Worm (Caenorhabditis elegans) whole organism, late embryonic: ENCODE data around the gene mbl-1.

Experiments
- C08G9.2 ChIP-seq: sonication (generic microtip); optimal IDR thresholded peaks from 2 replicates; lab custom pipeline; 2016; ENCODE audit warnings: mild to moderate bottlenecking, missing genetic modification characterization, moderate library complexity, missing compliant biosample characterization
- F13H6.1 ChIP-seq: sonication (generic microtip); optimal IDR thresholded peaks from 2 replicates; lab custom pipeline; 2016; ENCODE audit warnings: missing genetic modification characterization, missing compliant biosample characterization
- K02D7.2 ChIP-seq: sonication (generic microtip); optimal IDR thresholded peaks from 2 replicates; lab custom pipeline; 2017; ENCODE audit warnings: mild to moderate bottlenecking, missing genetic modification characterization, missing compliant biosample characterization
- K09A11.1 ChIP-seq: sonication (generic microtip); optimal IDR thresholded peaks from 2 replicates; lab custom pipeline; 2017; ENCODE audit warnings: antibody characterized with exemption, mild to moderate bottlenecking, missing genetic modification characterization, missing compliant biosample characterization; ENCODE audit not compliant: insufficient read depth
- ceh-14 ChIP-seq: sonication (generic microtip); optimal IDR thresholded peaks from 2 replicates; lab custom pipeline; 2016; ENCODE audit warnings: missing genotype, missing genetic modification characterization, missing compliant biosample characterization
- ceh-2 ChIP-seq: sonication (generic microtip); optimal IDR thresholded peaks from 2 replicates; lab custom pipeline; 2016; ENCODE audit warnings: missing genotype, missing genetic modification characterization, missing compliant biosample characterization
- ceh-22 ChIP-seq: sonication (generic microtip); optimal IDR thresholded peaks from 2 replicates; lab custom pipeline; 2017; ENCODE audit warnings: missing biosample characterization, missing genetic modification characterization
- ceh-31 ChIP-seq: sonication (generic microtip); optimal IDR thresholded peaks from 2 replicates; lab custom pipeline; 2016; ENCODE audit warnings: missing genetic modification characterization, missing compliant biosample characterization
- ceh-6 ChIP-seq: fragments of 200-800 bp; sonication (Bioruptor generic); optimal IDR thresholded peaks from 2 replicates; lab custom pipeline; 2018; ENCODE audit warnings: mild to moderate bottlenecking, missing genetic modification characterization, missing compliant biosample characterization
- che-1 ChIP-seq: sonication (generic microtip); optimal IDR thresholded peaks from 2 replicates; lab custom pipeline; 2016; ENCODE audit warnings: mild to moderate bottlenecking, missing genetic modification characterization, missing compliant biosample characterization
- elt-4 ChIP-seq: sonication (generic microtip); optimal IDR thresholded peaks from 2 replicates; lab custom pipeline; 2016; ENCODE audit warnings: missing genetic modification characterization, missing compliant biosample characterization
- ets-4 ChIP-seq: sonication (generic microtip); optimal IDR thresholded peaks from 2 replicates; lab custom pipeline; 2016; ENCODE audit warnings: missing genetic modification characterization, missing compliant biosample characterization
- eyg-1 ChIP-seq: sonication (generic microtip); optimal IDR thresholded peaks from 2 replicates; lab custom pipeline; 2016; ENCODE audit warnings: missing genotype, missing genetic modification characterization, missing compliant biosample characterization
- fkh-6 ChIP-seq: sonication (generic microtip); optimal IDR thresholded peaks from 2 replicates; lab custom pipeline; 2016; ENCODE audit warnings: missing genetic modification characterization, missing compliant biosample characterization
- gmeb-2 ChIP-seq: sonication (generic microtip); optimal IDR thresholded peaks from 2 replicates; lab custom pipeline; 2016; ENCODE audit warnings: missing genetic modification characterization, inconsistent platforms, missing compliant biosample characterization
- hlh-15 ChIP-seq: sonication (generic microtip); optimal IDR thresholded peaks from 2 replicates; lab custom pipeline; 2016; ENCODE audit warnings: missing genetic modification characterization, missing compliant biosample characterization
- hlh-30 ChIP-seq: sonication (generic microtip); optimal IDR thresholded peaks from 2 replicates; lab custom pipeline; 2017; ENCODE audit warnings: antibody characterized with exemption, missing genetic modification characterization, missing compliant biosample characterization; ENCODE audit not compliant: insufficient read depth
- hlh-6 ChIP-seq: sonication (generic microtip); optimal IDR thresholded peaks from 2 replicates; lab custom pipeline; 2016; ENCODE audit warnings: missing genotype, missing genetic modification characterization, missing compliant biosample characterization
- lim-6 ChIP-seq: sonication (generic microtip); optimal IDR thresholded peaks from 2 replicates; lab custom pipeline; 2016; ENCODE audit warnings: missing genetic modification characterization, missing compliant biosample characterization
- lin-11 ChIP-seq: fragments of 200-800 bp; sonication (Bioruptor generic); optimal IDR thresholded peaks from 2 replicates; lab custom pipeline; 2018; ENCODE audit warnings: mild to moderate bottlenecking, missing genetic modification characterization, missing compliant biosample characterization
- madf-2 ChIP-seq: sonication (generic microtip); optimal IDR thresholded peaks from 2 replicates; lab custom pipeline; 2017; ENCODE audit warnings: missing genetic modification characterization, missing compliant biosample characterization
- mec-3 ChIP-seq: sonication (generic microtip); optimal IDR thresholded peaks from 2 replicates; lab custom pipeline; 2016; ENCODE audit warnings: borderline replicate concordance, missing genetic modification characterization, missing compliant biosample characterization
- nfya-1 ChIP-seq: sonication (generic microtip); optimal IDR thresholded peaks from 2 replicates; lab custom pipeline; 2017; ENCODE audit warnings: missing genetic modification characterization, mild to moderate bottlenecking, missing compliant biosample characterization, antibody characterized with exemption, moderate library complexity
- odd-2 ChIP-seq: sonication (generic microtip); optimal IDR thresholded peaks from 2 replicates; lab custom pipeline; 2017; ENCODE audit warnings: antibody characterized with exemption, mild to moderate bottlenecking, missing genetic modification characterization, missing compliant biosample characterization
- pha-2 ChIP-seq: sonication (generic microtip); optimal IDR thresholded peaks from 2 replicates; lab custom pipeline; 2017; ENCODE audit warnings: mild to moderate bottlenecking, missing genetic modification characterization, missing compliant biosample characterization
- pha-4 ChIP-seq: fragments of 150-350 bp; optimal IDR thresholded peaks from 2 replicates; lab custom pipeline; 2018; ENCODE audit warnings: missing biosample characterization, missing genetic modification reagents, missing genetic modification characterization
- pros-1 ChIP-seq: fragments of 150-350 bp; optimal IDR thresholded peaks from 2 replicates; lab custom pipeline; 2014; ENCODE audit warnings: missing biosample characterization, missing genetic modification reagents, missing genetic modification characterization
- sox-4 ChIP-seq: sonication (generic microtip); optimal IDR thresholded peaks from 2 replicates; lab custom pipeline; 2017; ENCODE audit warnings: mild to moderate bottlenecking, missing genetic modification characterization, inconsistent platforms, missing compliant biosample characterization
- syd-9 ChIP-seq: sonication (generic microtip); optimal IDR thresholded peaks from 2 replicates; lab custom pipeline; 2016; ENCODE audit warnings: mild to moderate bottlenecking, missing genetic modification characterization, moderate library complexity, missing compliant biosample characterization
- tbx-2 ChIP-seq: sonication (generic microtip); optimal IDR thresholded peaks from 2 replicates; lab custom pipeline; 2016; ENCODE audit warnings: missing genetic modification characterization, missing compliant biosample characterization
- tbx-7 ChIP-seq: sonication (generic microtip); optimal IDR thresholded peaks from 2 replicates; lab custom pipeline; 2016; ENCODE audit warnings: missing genotype, missing genetic modification characterization, missing compliant biosample characterization
- unc-3 ChIP-seq, 2 experiments: fragments of 200-800 bp in 1 of 2; sonication (Bioruptor generic) in 1 of 2; sonication (generic microtip) in 1 of 2; conservative IDR thresholded peaks in 1 of 2; optimal IDR thresholded peaks in 1 of 2; 2 replicates each; pipeline versions ENCODE4 v1.3.6 to Lab custom; 2016 to 2022; ENCODE audit warnings: missing compliant biosample characterization in 2 of 2, missing genetic modification characterization in 2 of 2, missing genetic modification reagents in 1 of 2
- unc-55 ChIP-seq: sonication (generic microtip); optimal IDR thresholded peaks from 2 replicates; lab custom pipeline; 2017; ENCODE audit warnings: missing biosample characterization, missing genetic modification reagents, missing genetic modification characterization
- zip-5 ChIP-seq: sonication (generic microtip); optimal IDR thresholded peaks from 2 replicates; lab custom pipeline; 2016; ENCODE audit warnings: missing genetic modification characterization, missing compliant biosample characterization
- ztf-16 ChIP-seq: sonication (generic microtip); optimal IDR thresholded peaks from 2 replicates; lab custom pipeline; 2017; ENCODE audit warnings: missing genetic modification characterization, missing compliant biosample characterization

The mbl-1 gene

ce11 chrX:16995149-16995885 lies 16.9 kb downstream of the mbl-1 start:
- TF ChIP-seq hlh-30 (no peak), syd-9 (tag; lab: Kevin White, UChicago) (no peak), ets-4 (no peak), F13H6.1 (tag; lab: Kevin White, UChicago) (no peak), K09A11.1 (no peak), ceh-31 (tag; lab: Kevin White, UChicago) (no peak), pha-4 (tag; lab: Kevin White, UChicago) (no peak), ceh-2 (tag; lab: Kevin White, UChicago) (no peak), C08G9.2 (tag; lab: Kevin White, UChicago) (no peak), elt-4 (no peak), ztf-16 (tag; lab: Kevin White, UChicago) (no peak), unc-55 (GFP tag; lab: Kevin White, UChicago) (no peak), nfya-1 (no peak), pha-2 (no peak), pros-1 (no peak), eyg-1 (tag; lab: Kevin White, UChicago) (no peak), madf-2 (tag; lab: Kevin White, UChicago) (no peak), K02D7.2 (no peak), lim-6 (tag; lab: Kevin White, UChicago) (no peak)

- TF ChIP-seq gmeb-2 (tag; lab: Kevin White, UChicago) (no peak), zip-5 (tag; lab: Kevin White, UChicago) (no peak), fkh-6 (no peak), ets-4 (no peak)
Observed at ce11 chrX:16995886-16996283, 17.5 kb downstream of the mbl-1 start.

ce11 chrX:16998003-16998402 lies 19.6 kb downstream of the mbl-1 start:
- TF ChIP-seq lin-11 (tag; lab: Kevin White, UChicago) (no peak), K09A11.1 (no peak)

- TF ChIP-seq tbx-7 (tag; lab: Kevin White, UChicago) (no peak), ceh-14 (no peak), odd-2 (tag; lab: Kevin White, UChicago) (no peak), mec-3 (no peak), ztf-16 (tag; lab: Kevin White, UChicago) (no peak), che-1 (tag; lab: Kevin White, UChicago) (no peak), tbx-2 (no peak), ceh-22 (tag; lab: Kevin White, UChicago) (no peak), hlh-15 (no peak), fkh-6 (no peak), C08G9.2 (tag; lab: Kevin White, UChicago) (no peak), sox-4 (tag; lab: Kevin White, UChicago) (no peak), hlh-6 (tag; lab: Kevin White, UChicago) (no peak), ceh-6 (GFP tag; lab: Kevin White, UChicago) (no peak)
Observed at ce11 chrX:16998981-16999380, 20.6 kb downstream of the mbl-1 start.

- no peak for TF ChIP-seq nfya-1
- TF ChIP-seq unc-3 (GFP tag; conservative IDR thresholded peaks at IDR 0.05; lab: Robert Waterston, UW), result 0 out of 2 replicates have a peak, but pooled peaks have one; percentile 36
- no peak for TF ChIP-seq unc-3 (tag; optimal IDR thresholded peaks at IDR 0.05; lab: Kevin White, UChicago)
- no peak for TF ChIP-seq pha-4 (tag; lab: Kevin White, UChicago)
- TF ChIP-seq, all 69 proteins: peak for 1
Observed at ce11 chrX:16999649-17000048, 21.2 kb downstream of the mbl-1 start.
